Worm (Caenorhabditis elegans) whole organism, L1 larva: ENCODE measurements around the gene F48G7.8.
A peak's percentile ranks its signal among the peaks of the same experiment; 100 is the strongest.

ENCODE experiments used
- C04F5.9 ChIP-seq: sonication (generic microtip); optimal IDR thresholded peaks from 2 replicates; lab custom pipeline; 2016; ENCODE audit warnings: missing genetic modification characterization, missing compliant biosample characterization
- C34B4.2 ChIP-seq: sonication (generic microtip); optimal IDR thresholded peaks from 2 replicates; lab custom pipeline; 2017; ENCODE audit warnings: mild to moderate bottlenecking, missing genetic modification characterization, missing compliant biosample characterization
- F16B12.6 ChIP-seq: fragments of 150-350 bp; optimal IDR thresholded peaks from 2 replicates; lab custom pipeline; 2014; ENCODE audit warnings: missing biosample characterization, missing genetic modification characterization
- aha-1 ChIP-seq: fragments of 150-350 bp; optimal IDR thresholded peaks from 2 replicates; lab custom pipeline; 2014; ENCODE audit warnings: missing biosample characterization, missing genetic modification characterization
- aly-2 ChIP-seq: fragments of 150-350 bp; optimal IDR thresholded peaks from 2 replicates; lab custom pipeline; 2014; ENCODE audit warnings: missing biosample characterization, missing genetic modification characterization
- blmp-1 ChIP-seq: fragments of 150-350 bp; optimal IDR thresholded peaks from 2 replicates; lab custom pipeline; 2014; ENCODE audit warnings: missing biosample characterization, missing genetic modification characterization
- ceh-63 ChIP-seq: fragments of 200-800 bp; sonication (Bioruptor generic); optimal IDR thresholded peaks from 2 replicates; lab custom pipeline; 2018; ENCODE audit warnings: mild to moderate bottlenecking, missing genetic modification characterization, missing compliant biosample characterization
- ceh-8 ChIP-seq: fragments of 200-800 bp; sonication (Bioruptor generic); optimal IDR thresholded peaks from 2 replicates; lab custom pipeline; 2018; ENCODE audit warnings: mild to moderate bottlenecking, missing genetic modification characterization, moderate library complexity, missing compliant biosample characterization
- ces-1 ChIP-seq: fragments of 150-350 bp; optimal IDR thresholded peaks from 2 replicates; lab custom pipeline; 2014; ENCODE audit warnings: missing biosample characterization, missing genetic modification reagents, missing genetic modification characterization
- dpl-1 ChIP-seq, 3 experiments: fragments of 150-350 bp in 2 of 3; sonication (generic microtip) in 1 of 3; optimal IDR thresholded peaks; 2 replicates each; lab custom pipeline; 2014 to 2017; ENCODE audit warnings: missing biosample characterization in 3 of 3, missing genetic modification characterization in 3 of 3, missing genetic modification reagents in 3 of 3
- dsc-1 ChIP-seq: sonication (generic microtip); optimal IDR thresholded peaks from 2 replicates; lab custom pipeline; 2016; ENCODE audit warnings: mild to moderate bottlenecking, missing genetic modification characterization, missing compliant biosample characterization
- efl-3 ChIP-seq: fragments of 200-800 bp; sonication (Bioruptor generic); optimal IDR thresholded peaks from 2 replicates; lab custom pipeline; 2018; ENCODE audit warnings: mild to moderate bottlenecking, missing genetic modification characterization, missing compliant biosample characterization
- egl-13 ChIP-seq: sonication (generic microtip); optimal IDR thresholded peaks from 2 replicates; lab custom pipeline; 2016; ENCODE audit warnings: missing genotype, missing genetic modification reagents, missing genetic modification characterization, missing compliant biosample characterization
- elt-3 ChIP-seq, 6 experiments: fragments of 150-350 bp in 1 of 6; sonication (generic microtip); optimal IDR thresholded peaks; 2 replicates each; lab custom pipeline; 2017 to 2018; ENCODE audit warnings: missing biosample characterization in 6 of 6, missing genetic modification characterization in 6 of 6, inconsistent platforms in 1 of 6
- ets-5 ChIP-seq: fragments of 200-800 bp; sonication (Bioruptor generic); IDR thresholded peaks from 2 replicates; pipeline ENCODE4 v1.3.6; 2022; ENCODE audit warnings: missing genetic modification characterization, missing compliant biosample characterization
- fkh-4 ChIP-seq: sonication (generic microtip); optimal IDR thresholded peaks from 2 replicates; lab custom pipeline; 2016; ENCODE audit warnings: missing compliant biosample characterization, missing genetic modification characterization, borderline replicate concordance
- fkh-8 ChIP-seq: sonication (generic microtip); optimal IDR thresholded peaks from 2 replicates; lab custom pipeline; 2016; ENCODE audit warnings: mild to moderate bottlenecking, missing genetic modification characterization, missing compliant biosample characterization
- fos-1 ChIP-seq: fragments of 150-350 bp; optimal IDR thresholded peaks from 2 replicates; lab custom pipeline; 2014; ENCODE audit warnings: missing biosample characterization, missing genetic modification characterization
- hlh-17 ChIP-seq: fragments of 200-800 bp; sonication (Bioruptor generic); optimal IDR thresholded peaks from 2 replicates; lab custom pipeline; 2018; ENCODE audit warnings: missing genetic modification characterization, mild to moderate bottlenecking, missing compliant biosample characterization, moderate library complexity, borderline replicate concordance
- isw-1 ChIP-seq: fragments of 200-800 bp; sonication (Bioruptor generic); IDR thresholded peaks from 2 replicates; pipeline ENCODE4 v1.3.6; 2022; ENCODE audit warnings: missing genetic modification characterization, missing compliant biosample characterization
- jun-1 ChIP-seq: fragments of 150-350 bp; optimal IDR thresholded peaks from 2 replicates; lab custom pipeline; 2014; ENCODE audit warnings: missing biosample characterization, missing genetic modification reagents, missing genetic modification characterization
- lin-13 ChIP-seq: fragments of 150-350 bp; optimal IDR thresholded peaks from 2 replicates; lab custom pipeline; 2014; ENCODE audit warnings: missing biosample characterization, missing genetic modification reagents, missing genetic modification characterization
- lin-15B ChIP-seq: fragments of 150-350 bp; sonication (generic microtip); optimal IDR thresholded peaks from 3 replicates; lab custom pipeline; 2014; ENCODE audit warnings: missing biosample characterization, missing genetic modification characterization
- lin-39 ChIP-seq: fragments of 150-350 bp; optimal IDR thresholded peaks from 2 replicates; lab custom pipeline; 2014; ENCODE audit warnings: missing biosample characterization, missing genetic modification reagents, missing genetic modification characterization
- lir-3 ChIP-seq: sonication (generic microtip); optimal IDR thresholded peaks from 2 replicates; lab custom pipeline; 2016; ENCODE audit warnings: mild to moderate bottlenecking, missing genetic modification characterization, moderate library complexity, missing compliant biosample characterization; ENCODE audit not compliant: poor library complexity
- lsy-2 ChIP-seq, 2 experiments: fragments of 150-350 bp; optimal IDR thresholded peaks; 2 replicates each; lab custom pipeline; 2014; ENCODE audit warnings: missing biosample characterization in 2 of 2, missing genetic modification characterization in 2 of 2
- mdl-1 ChIP-seq, 2 experiments: fragments of 150-350 bp; optimal IDR thresholded peaks; 2 replicates each; lab custom pipeline; 2014 to 2017; ENCODE audit warnings: missing biosample characterization in 2 of 2, missing genetic modification characterization in 2 of 2, inconsistent platforms in 1 of 2
- mep-1 ChIP-seq: fragments of 150-350 bp; optimal IDR thresholded peaks from 2 replicates; lab custom pipeline; 2014; ENCODE audit warnings: missing biosample characterization, missing genetic modification characterization
- nhr-12 ChIP-seq: sonication (generic microtip); optimal IDR thresholded peaks from 2 replicates; lab custom pipeline; 2017; ENCODE audit warnings: missing biosample characterization, missing genetic modification characterization
- nhr-19 ChIP-seq: fragments of 200-800 bp; sonication (Bioruptor generic); conservative IDR thresholded peaks from 2 replicates; pipeline ENCODE4 v1.3.6; 2022; ENCODE audit warnings: missing genetic modification characterization, missing compliant biosample characterization
- nhr-28 ChIP-seq: fragments of 150-350 bp; optimal IDR thresholded peaks from 2 replicates; lab custom pipeline; 2014; ENCODE audit warnings: missing biosample characterization, missing genetic modification characterization
- nhr-47 ChIP-seq: sonication (generic microtip); optimal IDR thresholded peaks from 2 replicates; lab custom pipeline; 2016; ENCODE audit warnings: mild to moderate bottlenecking, missing genetic modification characterization, moderate library complexity, missing compliant biosample characterization
- nhr-71 ChIP-seq: sonication (generic microtip); optimal IDR thresholded peaks from 2 replicates; lab custom pipeline; 2016; ENCODE audit warnings: mild to moderate bottlenecking, missing genetic modification characterization, moderate library complexity, missing compliant biosample characterization
- nhr-76 ChIP-seq: sonication (generic microtip); optimal IDR thresholded peaks from 2 replicates; lab custom pipeline; 2017; ENCODE audit warnings: missing biosample characterization, missing genetic modification characterization
- nhr-77 ChIP-seq: fragments of 150-350 bp; optimal IDR thresholded peaks from 2 replicates; lab custom pipeline; 2014; ENCODE audit warnings: missing biosample characterization, missing genetic modification characterization
- nhr-84 ChIP-seq: sonication (generic microtip); optimal IDR thresholded peaks from 2 replicates; lab custom pipeline; 2017; ENCODE audit warnings: missing biosample characterization, missing genetic modification characterization
- nhr-85 ChIP-seq: sonication (generic microtip); peaks from one replicate; lab custom pipeline; 2016; ENCODE audit warnings: missing genetic modification characterization, inconsistent platforms, missing compliant biosample characterization
- nhr-90 ChIP-seq: sonication (generic microtip); optimal IDR thresholded peaks from 2 replicates; lab custom pipeline; 2016; ENCODE audit warnings: mild to moderate bottlenecking, missing genetic modification characterization, missing compliant biosample characterization; ENCODE audit not compliant: poor library complexity
- pax-3 ChIP-seq: fragments of 200-800 bp; sonication (Bioruptor generic); optimal IDR thresholded peaks from 2 replicates; lab custom pipeline; 2018; ENCODE audit warnings: mild to moderate bottlenecking, missing genetic modification characterization, moderate library complexity, missing compliant biosample characterization
- pqm-1 ChIP-seq: sonication (generic microtip); optimal IDR thresholded peaks from 3 replicates; lab custom pipeline; 2017; ENCODE audit warnings: missing biosample characterization, missing genetic modification characterization
- rnt-1 ChIP-seq: sonication (generic microtip); optimal IDR thresholded peaks from 2 replicates; lab custom pipeline; 2016; ENCODE audit warnings: mild to moderate bottlenecking, missing genetic modification characterization, moderate library complexity, missing compliant biosample characterization
- skn-1 ChIP-seq: fragments of 150-350 bp; optimal IDR thresholded peaks from 2 replicates; lab custom pipeline; 2014; ENCODE audit warnings: missing biosample characterization, missing genetic modification characterization
- snpc-4 ChIP-seq: fragments of 150-350 bp; optimal IDR thresholded peaks from 2 replicates; lab custom pipeline; 2014; ENCODE audit warnings: missing biosample characterization, missing genetic modification characterization
- sox-4 ChIP-seq: sonication (generic microtip); optimal IDR thresholded peaks from 2 replicates; lab custom pipeline; 2016; ENCODE audit warnings: missing genetic modification characterization, missing compliant biosample characterization
- sptf-1 ChIP-seq: fragments of 150-350 bp; optimal IDR thresholded peaks from 2 replicates; lab custom pipeline; 2014; ENCODE audit warnings: missing biosample characterization, missing genetic modification characterization
- sup-37 ChIP-seq: fragments of 200-800 bp; sonication (Bioruptor generic); optimal IDR thresholded peaks from 2 replicates; lab custom pipeline; 2018; ENCODE audit warnings: mild to moderate bottlenecking, missing genetic modification characterization, missing compliant biosample characterization
- tbx-2 ChIP-seq: sonication (generic microtip); optimal IDR thresholded peaks from 2 replicates; lab custom pipeline; 2016; ENCODE audit warnings: missing genetic modification characterization, missing compliant biosample characterization
- tlp-1 ChIP-seq: fragments of 150-350 bp; optimal IDR thresholded peaks from 2 replicates; lab custom pipeline; 2014; ENCODE audit warnings: missing biosample characterization, missing genetic modification characterization
- unc-130 ChIP-seq: fragments of 150-350 bp; optimal IDR thresholded peaks from 2 replicates; lab custom pipeline; 2017; ENCODE audit warnings: missing biosample characterization, missing genetic modification characterization, inconsistent platforms
- unc-62 ChIP-seq: fragments of 150-350 bp; optimal IDR thresholded peaks from 2 replicates; lab custom pipeline; 2014; ENCODE audit warnings: missing biosample characterization, missing genetic modification reagents, missing genetic modification characterization
- vab-15 ChIP-seq: sonication (generic microtip); optimal IDR thresholded peaks from 2 replicates; lab custom pipeline; 2017; ENCODE audit warnings: missing genotype, mild to moderate bottlenecking, missing genetic modification characterization, missing compliant biosample characterization
- xbp-1 ChIP-seq: sonication (generic microtip); optimal IDR thresholded peaks from 2 replicates; lab custom pipeline; 2016; ENCODE audit warnings: missing genetic modification characterization, missing compliant biosample characterization
- zag-1 ChIP-seq: fragments of 150-350 bp; optimal IDR thresholded peaks from 2 replicates; lab custom pipeline; 2014; ENCODE audit warnings: missing biosample characterization, missing genetic modification characterization
- zip-4 ChIP-seq: fragments of 200-800 bp; sonication (Bioruptor generic); optimal IDR thresholded peaks from 2 replicates; lab custom pipeline; 2018; ENCODE audit warnings: mild to moderate bottlenecking, missing genetic modification characterization, moderate library complexity, missing compliant biosample characterization

F48G7.8 gene

ce11 chrV:619054-619453 is 8.4 kb downstream of the F48G7.8 start, which contains the start of gene F48G7.4:
Gene F48G7.4 (plus strand): TSS chrV:619453.
- TF ChIP-seq dsc-1 (tag; lab: Kevin White, UChicago) (peak; percentile 60), mdl-1 (tag; optimal IDR thresholded peaks at IDR 0.05; lab: Kevin White, UChicago) (peak in 1 of 2 experiments; percentile 11), nhr-84 (tag; lab: Kevin White, UChicago) (no peak), zag-1 (tag; lab: Kevin White, UChicago) (peak; percentile 26), tbx-2 (tag; lab: Kevin White, UChicago) (peak; percentile 86), unc-62 (no peak), ceh-8 (no peak), vab-15 (tag; lab: Kevin White, UChicago) (no peak), sup-37 (no peak), pax-3 (tag; lab: Kevin White, UChicago) (peak; percentile 3), lir-3 (tag; lab: Kevin White, UChicago) (peak; percentile 62), nhr-90 (tag; lab: Kevin White, UChicago) (no peak), C04F5.9 (tag; lab: Kevin White, UChicago) (no peak), tlp-1 (tag; lab: Kevin White, UChicago) (no peak), ces-1 (GFP tag; lab: Kevin White, UChicago) (no peak), snpc-4 (tag; lab: Kevin White, UChicago) (peak; percentile 13), pqm-1 (tag; lab: Kevin White, UChicago) (no peak), F16B12.6 (tag; lab: Kevin White, UChicago) (peak; percentile 5), unc-130 (tag; lab: Kevin White, UChicago) (no peak), zip-4 (no peak), nhr-12 (tag; lab: Kevin White, UChicago) (no peak), sox-4 (tag; lab: Kevin White, UChicago) (peak; percentile 13), hlh-17 (GFP tag; lab: Kevin White, UChicago) (no peak), lin-15B (no peak), elt-3 (tag; optimal IDR thresholded peaks at IDR 0.05; lab: Kevin White, UChicago) (peak in 1 of 6 experiments; percentile 23), rnt-1 (tag; lab: Kevin White, UChicago) (peak; percentile 67), aly-2 (tag; lab: Kevin White, UChicago) (peak; percentile 54), lin-13 (peak; percentile 15), C34B4.2 (tag; lab: Kevin White, UChicago) (no peak), nhr-19 (GFP tag; lab: Robert Waterston, UW) (peak; percentile 60), blmp-1 (tag; lab: Kevin White, UChicago) (no peak), fkh-4 (tag; lab: Kevin White, UChicago) (no peak), isw-1 (GFP tag; lab: Robert Waterston, UW) (peak; percentile 33), fkh-8 (tag; lab: Kevin White, UChicago) (peak; percentile 91), nhr-28 (no peak), ets-5 (GFP tag; lab: Robert Waterston, UW) (no peak), jun-1 (peak; percentile 64), nhr-47 (tag; lab: Kevin White, UChicago) (peak; percentile 86), nhr-71 (tag; lab: Kevin White, UChicago) (peak; percentile 91), lsy-2 (tag; optimal IDR thresholded peaks at IDR 0.05; lab: Kevin White, UChicago) (peak in 1 of 2 experiments; percentile 72), fos-1 (tag; lab: Kevin White, UChicago) (peak; percentile 60), egl-13 (tag; lab: Kevin White, UChicago) (peak; percentile 55), nhr-77 (tag; lab: Kevin White, UChicago) (peak; percentile 23), nhr-85 (peak; percentile 95), efl-3 (GFP tag; lab: Kevin White, UChicago) (no peak), mep-1 (tag; lab: Kevin White, UChicago) (peak; percentile 25), aha-1 (tag; lab: Kevin White, UChicago) (no peak), xbp-1 (peak; percentile 64), dpl-1 (GFP tag; optimal IDR thresholded peaks at IDR 0.05; lab: Kevin White, UChicago) (peak; percentile 22 to 44 (median 32)), lin-39 (tag; lab: Kevin White, UChicago) (no peak), skn-1 (tag; lab: Kevin White, UChicago) (peak; percentile 67), nhr-76 (tag; lab: Kevin White, UChicago) (no peak), sptf-1 (tag; lab: Kevin White, UChicago) (no peak), ceh-63 (no peak)
